Worm (Caenorhabditis elegans) whole organism, late embryonic: ENCODE results near the gene Y17G7B.8.

Experiments
- C08G9.2 ChIP-seq: sonication (generic microtip); optimal IDR thresholded peaks from 2 replicates; lab custom pipeline; 2016; ENCODE audit warnings: mild to moderate bottlenecking, missing genetic modification characterization, moderate library complexity, missing compliant biosample characterization
- C38D4.7 ChIP-seq: fragments of 200-800 bp; sonication (Bioruptor generic); optimal IDR thresholded peaks from 2 replicates; lab custom pipeline; 2018; ENCODE audit warnings: mild to moderate bottlenecking, missing genetic modification characterization, moderate library complexity, missing compliant biosample characterization
- F13H6.1 ChIP-seq: sonication (generic microtip); optimal IDR thresholded peaks from 2 replicates; lab custom pipeline; 2016; ENCODE audit warnings: missing genetic modification characterization, missing compliant biosample characterization
- K02D7.2 ChIP-seq: sonication (generic microtip); optimal IDR thresholded peaks from 2 replicates; lab custom pipeline; 2017; ENCODE audit warnings: mild to moderate bottlenecking, missing genetic modification characterization, missing compliant biosample characterization
- K09A11.1 ChIP-seq: sonication (generic microtip); optimal IDR thresholded peaks from 2 replicates; lab custom pipeline; 2017; ENCODE audit warnings: antibody characterized with exemption, mild to moderate bottlenecking, missing genetic modification characterization, missing compliant biosample characterization; ENCODE audit not compliant: insufficient read depth
- T23F11.4 ChIP-seq: fragments of 200-800 bp; sonication (Bioruptor generic); optimal IDR thresholded peaks from 2 replicates; lab custom pipeline; 2018; ENCODE audit warnings: mild to moderate bottlenecking, missing genetic modification characterization, missing compliant biosample characterization
- ahr-1 ChIP-seq: sonication (generic microtip); optimal IDR thresholded peaks from 2 replicates; lab custom pipeline; 2016; ENCODE audit warnings: missing genetic modification characterization, missing compliant biosample characterization
- ama-1 ChIP-seq: fragments of 150-350 bp; optimal IDR thresholded peaks from 2 replicates; lab custom pipeline; 2014
- ceh-14 ChIP-seq: sonication (generic microtip); optimal IDR thresholded peaks from 2 replicates; lab custom pipeline; 2016; ENCODE audit warnings: missing genotype, missing genetic modification characterization, missing compliant biosample characterization
- ceh-18 ChIP-seq: sonication (generic microtip); optimal IDR thresholded peaks from 2 replicates; lab custom pipeline; 2016; ENCODE audit warnings: missing genetic modification characterization, missing compliant biosample characterization
- ceh-2 ChIP-seq: sonication (generic microtip); optimal IDR thresholded peaks from 2 replicates; lab custom pipeline; 2016; ENCODE audit warnings: missing genotype, missing genetic modification characterization, missing compliant biosample characterization
- ceh-22 ChIP-seq: sonication (generic microtip); optimal IDR thresholded peaks from 2 replicates; lab custom pipeline; 2017; ENCODE audit warnings: missing biosample characterization, missing genetic modification characterization
- ceh-24 ChIP-seq: sonication (generic microtip); optimal IDR thresholded peaks from 2 replicates; lab custom pipeline; 2016; ENCODE audit warnings: mild to moderate bottlenecking, missing genetic modification characterization, missing compliant biosample characterization
- ceh-30 ChIP-seq: fragments of 150-350 bp; optimal IDR thresholded peaks from 2 replicates; lab custom pipeline; 2014; ENCODE audit warnings: missing biosample characterization, missing genetic modification characterization
- ceh-45 ChIP-seq: fragments of 200-800 bp; sonication (Bioruptor generic); IDR thresholded peaks from 2 replicates; pipeline ENCODE4 v1.3.6; 2022; ENCODE audit warnings: missing genetic modification reagents, missing genetic modification characterization, missing compliant biosample characterization
- ceh-6 ChIP-seq: fragments of 200-800 bp; sonication (Bioruptor generic); optimal IDR thresholded peaks from 2 replicates; lab custom pipeline; 2018; ENCODE audit warnings: mild to moderate bottlenecking, missing genetic modification characterization, missing compliant biosample characterization
- ceh-9 ChIP-seq: sonication (generic microtip); optimal IDR thresholded peaks from 2 replicates; lab custom pipeline; 2016; ENCODE audit warnings: mild to moderate bottlenecking, missing genetic modification characterization, inconsistent platforms, missing compliant biosample characterization
- che-1 ChIP-seq: sonication (generic microtip); optimal IDR thresholded peaks from 2 replicates; lab custom pipeline; 2016; ENCODE audit warnings: mild to moderate bottlenecking, missing genetic modification characterization, missing compliant biosample characterization
- dmd-4 ChIP-seq: sonication (generic microtip); optimal IDR thresholded peaks from 2 replicates; lab custom pipeline; 2016; ENCODE audit warnings: borderline replicate concordance, missing genetic modification characterization, missing compliant biosample characterization
- elt-2 ChIP-seq: sonication (generic microtip); optimal IDR thresholded peaks from 2 replicates; lab custom pipeline; 2016; ENCODE audit warnings: missing genetic modification reagents, missing genetic modification characterization, missing compliant biosample characterization
- elt-4 ChIP-seq: sonication (generic microtip); optimal IDR thresholded peaks from 2 replicates; lab custom pipeline; 2016; ENCODE audit warnings: missing genetic modification characterization, missing compliant biosample characterization
- eyg-1 ChIP-seq: sonication (generic microtip); optimal IDR thresholded peaks from 2 replicates; lab custom pipeline; 2016; ENCODE audit warnings: missing genotype, missing genetic modification characterization, missing compliant biosample characterization
- fkh-10 ChIP-seq: fragments of 150-350 bp; optimal IDR thresholded peaks from 2 replicates; lab custom pipeline; 2014; ENCODE audit warnings: missing biosample characterization, missing genetic modification reagents, missing genetic modification characterization
- gmeb-2 ChIP-seq: sonication (generic microtip); optimal IDR thresholded peaks from 2 replicates; lab custom pipeline; 2016; ENCODE audit warnings: missing genetic modification characterization, inconsistent platforms, missing compliant biosample characterization
- hlh-13 ChIP-seq: fragments of 200-800 bp; sonication (Bioruptor generic); optimal IDR thresholded peaks from 2 replicates; lab custom pipeline; 2018; ENCODE audit warnings: mild to moderate bottlenecking, missing genetic modification characterization, missing compliant biosample characterization
- hlh-15 ChIP-seq: sonication (generic microtip); optimal IDR thresholded peaks from 2 replicates; lab custom pipeline; 2016; ENCODE audit warnings: missing genetic modification characterization, missing compliant biosample characterization
- hlh-8 ChIP-seq: sonication (generic microtip); optimal IDR thresholded peaks from 2 replicates; lab custom pipeline; 2016; ENCODE audit warnings: missing genotype, missing genetic modification characterization, missing compliant biosample characterization
- madf-2 ChIP-seq: sonication (generic microtip); optimal IDR thresholded peaks from 2 replicates; lab custom pipeline; 2017; ENCODE audit warnings: missing genetic modification characterization, missing compliant biosample characterization
- nfya-1 ChIP-seq: sonication (generic microtip); optimal IDR thresholded peaks from 2 replicates; lab custom pipeline; 2017; ENCODE audit warnings: missing genetic modification characterization, mild to moderate bottlenecking, missing compliant biosample characterization, antibody characterized with exemption, moderate library complexity
- pag-3 ChIP-seq: sonication (generic microtip); optimal IDR thresholded peaks from 2 replicates; lab custom pipeline; 2016; ENCODE audit warnings: missing compliant biosample characterization, missing genetic modification characterization, borderline replicate concordance
- pat-9 ChIP-seq: fragments of 200-800 bp; sonication (Bioruptor generic); optimal IDR thresholded peaks from 2 replicates; lab custom pipeline; 2018; ENCODE audit warnings: mild to moderate bottlenecking, missing genetic modification characterization, moderate library complexity, missing compliant biosample characterization
- pax-1 ChIP-seq: fragments of 150-350 bp; optimal IDR thresholded peaks from 2 replicates; lab custom pipeline; 2014; ENCODE audit warnings: missing biosample characterization, missing genetic modification characterization
- pha-2 ChIP-seq: sonication (generic microtip); optimal IDR thresholded peaks from 2 replicates; lab custom pipeline; 2017; ENCODE audit warnings: mild to moderate bottlenecking, missing genetic modification characterization, missing compliant biosample characterization
- pha-4 ChIP-seq: fragments of 150-350 bp; optimal IDR thresholded peaks from 2 replicates; lab custom pipeline; 2018; ENCODE audit warnings: missing biosample characterization, missing genetic modification reagents, missing genetic modification characterization
- ref-2 ChIP-seq: sonication (generic microtip); optimal IDR thresholded peaks from 2 replicates; lab custom pipeline; 2016; ENCODE audit warnings: missing genetic modification characterization, missing compliant biosample characterization
- sox-2 ChIP-seq: fragments of 200-800 bp; sonication (Bioruptor generic); IDR thresholded peaks from 2 replicates; pipeline ENCODE4 v1.3.6; 2022; ENCODE audit warnings: missing genetic modification reagents, missing genetic modification characterization, missing compliant biosample characterization
- tbx-7 ChIP-seq: sonication (generic microtip); optimal IDR thresholded peaks from 2 replicates; lab custom pipeline; 2016; ENCODE audit warnings: missing genotype, missing genetic modification characterization, missing compliant biosample characterization
- unc-3 ChIP-seq, 2 experiments: fragments of 200-800 bp in 1 of 2; sonication (Bioruptor generic) in 1 of 2; sonication (generic microtip) in 1 of 2; conservative IDR thresholded peaks in 1 of 2; optimal IDR thresholded peaks in 1 of 2; 2 replicates each; pipeline versions ENCODE4 v1.3.6 to Lab custom; 2016 to 2022; ENCODE audit warnings: missing compliant biosample characterization in 2 of 2, missing genetic modification characterization in 2 of 2, missing genetic modification reagents in 1 of 2
- unc-42 ChIP-seq: sonication (generic microtip); optimal IDR thresholded peaks from 2 replicates; lab custom pipeline; 2016; ENCODE audit warnings: missing genotype, missing genetic modification characterization, missing compliant biosample characterization
- unc-55 ChIP-seq: sonication (generic microtip); optimal IDR thresholded peaks from 2 replicates; lab custom pipeline; 2017; ENCODE audit warnings: missing biosample characterization, missing genetic modification reagents, missing genetic modification characterization
- zip-5 ChIP-seq: sonication (generic microtip); optimal IDR thresholded peaks from 2 replicates; lab custom pipeline; 2016; ENCODE audit warnings: missing genetic modification characterization, missing compliant biosample characterization
- ztf-16 ChIP-seq: sonication (generic microtip); optimal IDR thresholded peaks from 2 replicates; lab custom pipeline; 2017; ENCODE audit warnings: missing genetic modification characterization, missing compliant biosample characterization

Gene Y17G7B.8

DNA sequence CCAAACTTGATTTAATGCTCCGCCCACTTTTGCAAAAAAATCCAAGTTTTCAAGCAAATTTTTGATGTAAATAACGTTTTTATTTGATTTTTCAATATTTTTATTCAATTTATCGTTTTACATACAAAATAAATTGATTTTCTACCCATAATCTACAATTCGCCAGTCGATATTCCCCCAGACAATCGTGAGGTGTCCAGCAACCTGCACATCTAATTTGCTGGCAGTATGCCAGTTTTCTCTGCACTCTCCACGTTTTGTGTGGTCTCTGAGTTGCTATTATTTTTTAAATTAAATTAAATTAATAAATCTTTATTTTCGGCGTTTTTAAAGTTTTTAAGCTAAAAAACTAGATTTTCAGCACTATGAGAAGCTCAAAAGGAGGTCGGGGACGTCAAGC lies 47.4 kb downstream of the Y17G7B.8 start (continued):
- TF ChIP-seq C38D4.7 (GFP tag; lab: Kevin White, UChicago) (no peak), madf-2 (tag; lab: Kevin White, UChicago) (peak; percentile 7), ceh-14 (peak; percentile 78), gmeb-2 (peak; percentile 7), ceh-22 (tag; lab: Kevin White, UChicago) (no peak), ceh-30 (tag; lab: Kevin White, UChicago) (no peak), ahr-1 (tag; lab: Kevin White, UChicago) (peak; percentile 52), F13H6.1 (tag; lab: Kevin White, UChicago) (no peak), elt-2 (peak; percentile 70), fkh-10 (no peak), eyg-1 (peak; percentile 21), ceh-9 (tag; lab: Kevin White, UChicago) (no peak), hlh-8 (peak; percentile 25), tbx-7 (tag; lab: Kevin White, UChicago) (peak; percentile 34), elt-4 (no peak), pax-1 (tag; lab: Kevin White, UChicago) (peak; percentile 26), ama-1 (lab: Kevin White, UChicago) (no peak), K02D7.2 (tag; lab: Kevin White, UChicago) (peak; percentile 19), unc-42 (tag; lab: Kevin White, UChicago) (peak; percentile 92), unc-55 (no peak), ceh-24 (tag; lab: Kevin White, UChicago) (no peak), pag-3 (tag; lab: Kevin White, UChicago) (no peak), ceh-18 (tag; lab: Kevin White, UChicago) (peak; percentile 1), hlh-15 (tag; lab: Kevin White, UChicago) (peak; percentile 44), unc-3 (GFP tag; conservative IDR thresholded peaks at IDR 0.05; lab: Robert Waterston, UW) (0 out of 2 replicates have a peak, but pooled peaks have one; percentile 13), unc-3 (tag; optimal IDR thresholded peaks at IDR 0.05; lab: Kevin White, UChicago) (peak; percentile 35), K09A11.1 (tag; lab: Kevin White, UChicago) (no peak)

DNA sequence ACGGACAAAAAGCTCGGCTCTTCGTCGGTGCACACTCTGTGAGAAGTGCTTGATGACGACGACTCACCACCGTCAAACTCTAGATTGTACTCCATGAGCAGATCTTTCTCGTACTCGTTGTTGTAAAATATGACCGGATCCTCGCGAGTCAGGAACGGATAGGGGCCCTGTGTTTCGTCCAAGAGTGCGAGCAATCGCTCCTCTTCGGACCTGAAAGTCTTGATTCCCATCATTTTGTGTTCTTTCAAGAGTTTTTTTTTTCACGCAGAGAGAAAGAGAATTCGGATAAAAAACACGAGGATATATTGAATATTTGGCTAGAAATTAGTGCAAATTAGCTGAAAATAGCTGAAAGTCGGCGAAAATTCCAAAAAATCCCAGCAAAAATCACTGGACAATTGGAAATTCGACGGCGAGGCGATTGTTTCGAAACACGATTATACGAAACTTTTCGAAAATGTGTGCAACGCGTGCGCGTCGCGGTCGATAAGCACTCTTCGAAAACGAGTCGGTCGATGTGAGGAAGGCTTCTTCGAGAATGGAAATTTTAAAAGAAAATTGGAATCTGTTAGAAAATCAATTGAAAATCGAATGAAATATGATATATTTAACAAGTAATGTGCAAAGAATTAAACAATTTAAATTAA lies 48.0 kb downstream of the Y17G7B.8 start, which contains the start of the genes ash-2 and Y17G7B.20:
Gene ash-2, plus strand, starts transcription at position 390 of the 647 bp plus-strand sequence.
Gene Y17G7B.20, minus strand, starts transcription at position 396 of the 647 bp plus-strand sequence.
- no peak for TF ChIP-seq T23F11.4
- TF ChIP-seq unc-3 (GFP tag; conservative IDR thresholded peaks at IDR 0.05; lab: Robert Waterston, UW): no peak
- peak; percentile 41 for TF ChIP-seq unc-3 (tag; optimal IDR thresholded peaks at IDR 0.05; lab: Kevin White, UChicago)
- no peak for TF ChIP-seq ceh-6 (GFP tag; lab: Kevin White, UChicago)
- TF ChIP-seq pha-2: no peak
- no peak for TF ChIP-seq che-1
- TF ChIP-seq ref-2 (tag; lab: Kevin White, UChicago): no peak
- TF ChIP-seq unc-55: no peak
- no peak for TF ChIP-seq hlh-13 (GFP tag; lab: Kevin White, UChicago)
- TF ChIP-seq sox-2 (GFP tag; lab: Robert Waterston, UW): no peak; the same call in 1 of the 2 replicates
- no peak for TF ChIP-seq ceh-14
- TF ChIP-seq ceh-2 (tag; lab: Kevin White, UChicago): peak; percentile 14
- TF ChIP-seq ama-1 (lab: Kevin White, UChicago): peak; percentile 45
- TF ChIP-seq pha-4 (tag; lab: Kevin White, UChicago): no peak
- TF ChIP-seq pat-9 (tag; lab: Kevin White, UChicago): no peak
- TF ChIP-seq nfya-1: peak; percentile 0
- TF ChIP-seq ceh-45 (GFP tag; lab: Robert Waterston, UW): no peak
- TF ChIP-seq, all 69 proteins: peak for 4

DNA sequence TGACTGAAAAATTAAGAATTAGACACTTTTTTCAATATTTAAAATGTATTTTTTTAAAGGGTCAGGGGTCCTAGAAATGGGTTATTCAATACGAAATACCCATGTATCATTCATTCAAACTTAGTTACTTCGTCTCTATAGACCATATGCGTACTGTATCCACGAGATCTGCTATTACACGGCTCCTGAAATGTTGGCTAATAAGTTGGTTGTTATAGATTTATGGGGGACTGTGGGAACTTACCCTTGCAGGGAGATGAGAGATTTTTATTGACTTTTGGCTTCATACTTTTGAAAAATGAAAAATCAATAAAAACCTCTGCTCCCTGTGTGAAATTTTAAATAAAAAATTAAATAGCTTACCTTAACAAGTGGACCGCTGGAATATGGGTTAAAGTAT lies 48.6 kb downstream of the Y17G7B.8 start:
- TF ChIP-seq pha-4 (tag; lab: Kevin White, UChicago) (no peak), ztf-16 (tag; lab: Kevin White, UChicago) (no peak), elt-2 (no peak), C08G9.2 (tag; lab: Kevin White, UChicago) (no peak), zip-5 (tag; lab: Kevin White, UChicago) (no peak), eyg-1 (no peak), ceh-6 (GFP tag; lab: Kevin White, UChicago) (no peak), tbx-7 (tag; lab: Kevin White, UChicago) (no peak), che-1 (no peak), dmd-4 (tag; lab: Kevin White, UChicago) (no peak)
